Worm (Caenorhabditis elegans): Measurements from ENCODE around the gene F35D2.3.

ce11 chrII:7621513-7621912 is 51.1 kb downstream of the F35D2.3 start:
- TF ChIP-seq ceh-2 (tag; optimal IDR thresholded peaks at IDR 0.05) (no peak), T23F11.4 (GFP tag; optimal IDR thresholded peaks at IDR 0.05) (no peak), nfya-1 (tag; optimal IDR thresholded peaks at IDR 0.05) (no peak)

All from whole organism, late embryonic.